Fruit fly (Drosophila melanogaster): Measurements from ENCODE around the gene Ugt36D1.

DNA sequence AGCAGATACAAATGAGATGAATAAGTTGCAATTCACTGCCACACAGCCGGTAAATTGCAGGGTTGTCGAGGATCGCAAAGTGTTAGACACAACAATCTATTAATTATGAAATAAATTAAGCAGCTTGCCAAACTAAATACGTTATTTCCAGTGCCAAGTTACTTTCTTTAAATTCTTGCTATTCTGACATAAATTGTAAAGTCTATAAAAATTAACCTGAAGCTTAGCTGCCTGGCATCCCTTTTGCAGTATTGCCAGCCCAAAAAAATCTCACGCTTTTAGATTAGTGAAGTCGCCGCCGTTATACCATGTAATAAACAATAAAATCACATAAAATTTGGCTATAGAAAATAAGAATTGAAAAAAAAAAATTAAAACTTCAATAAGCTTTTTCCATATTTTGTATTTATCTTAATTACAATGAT is 34.3 kb downstream of the Ugt36D1 start:
- TF ChIP-seq CG8159 (tag; optimal IDR thresholded peaks at IDR 0.05) (peak; percentile 94), Pif1A (GFP tag; optimal IDR thresholded peaks at IDR 0.05) (peak; percentile 96), gl (tag; optimal IDR thresholded peaks at IDR 0.05) (peak; percentile 87), CG10348 (GFP tag; IDR thresholded peaks at IDR 0.05) (peak; percentile 83)

All from whole organism, pupa.